Worm (Caenorhabditis elegans) whole organism, early embryonic: ENCODE measurements around the gene F14F8.14.

Source experiments
- B0310.2 ChIP-seq: sonication (generic microtip); optimal IDR thresholded peaks from 2 replicates; lab custom pipeline; 2016; ENCODE audit warnings: mild to moderate bottlenecking, missing genetic modification characterization, missing compliant biosample characterization
- F13C5.2 ChIP-seq: sonication (generic microtip); optimal IDR thresholded peaks from 2 replicates; lab custom pipeline; 2017; ENCODE audit warnings: mild to moderate bottlenecking, missing genetic modification characterization, inconsistent platforms, missing compliant biosample characterization
- aly-1 ChIP-seq: sonication (generic microtip); optimal IDR thresholded peaks from 2 replicates; lab custom pipeline; 2016; ENCODE audit warnings: missing genetic modification characterization, missing compliant biosample characterization
- ama-1 ChIP-seq: fragments of 150-350 bp; optimal IDR thresholded peaks from 2 replicates; lab custom pipeline; 2014
- ceh-13 ChIP-seq: fragments of 200-800 bp; sonication (Bioruptor generic); optimal IDR thresholded peaks from 2 replicates; lab custom pipeline; 2018; ENCODE audit warnings: mild to moderate bottlenecking, missing genetic modification characterization, missing compliant biosample characterization
- ceh-36 ChIP-seq: sonication (generic microtip); optimal IDR thresholded peaks from 2 replicates; lab custom pipeline; 2016; ENCODE audit warnings: missing genetic modification characterization, inconsistent platforms, missing compliant biosample characterization
- ets-7 ChIP-seq: sonication (generic microtip); optimal IDR thresholded peaks from 2 replicates; lab custom pipeline; 2016; ENCODE audit warnings: missing genotype, missing genetic modification characterization, missing compliant biosample characterization
- flt-1 ChIP-seq: fragments of 200-800 bp; sonication (Bioruptor generic); IDR thresholded peaks from 2 replicates; pipeline ENCODE4 v1.3.6; 2022; ENCODE audit warnings: missing genetic modification characterization, missing compliant biosample characterization
- hmbx-1 ChIP-seq: sonication (generic microtip); optimal IDR thresholded peaks from 2 replicates; lab custom pipeline; 2016; ENCODE audit warnings: mild to moderate bottlenecking, missing genetic modification characterization, missing compliant biosample characterization
- hmg-4 ChIP-seq: fragments of 200-800 bp; sonication (Bioruptor generic); optimal IDR thresholded peaks from 2 replicates; lab custom pipeline; 2018; ENCODE audit warnings: mild to moderate bottlenecking, missing genetic modification characterization, missing compliant biosample characterization
- hnd-1 ChIP-seq: sonication (generic microtip); optimal IDR thresholded peaks from 2 replicates; lab custom pipeline; 2016; ENCODE audit warnings: missing genetic modification characterization, missing compliant biosample characterization
- pes-1 ChIP-seq: fragments of 200-800 bp; sonication (Bioruptor generic); IDR thresholded peaks from 2 replicates; pipeline ENCODE4 v1.3.6; 2022; ENCODE audit warnings: missing genetic modification reagents, missing genetic modification characterization, missing compliant biosample characterization
- scrt-1 ChIP-seq: fragments of 200-800 bp; sonication (Bioruptor generic); IDR thresholded peaks from 2 replicates; pipeline ENCODE4 v1.3.6; 2022; ENCODE audit warnings: missing genetic modification characterization, missing compliant biosample characterization
- sea-1 ChIP-seq: fragments of 200-800 bp; sonication (Bioruptor generic); conservative IDR thresholded peaks from 2 replicates; pipeline ENCODE4 v1.3.6; 2022; ENCODE audit warnings: missing genetic modification characterization, missing compliant biosample characterization
- tbx-11 ChIP-seq: fragments of 200-800 bp; sonication (Bioruptor generic); IDR thresholded peaks from 2 replicates; pipeline ENCODE4 v1.3.6; 2022; ENCODE audit warnings: missing genetic modification characterization, missing compliant biosample characterization
- tbx-37 ChIP-seq: fragments of 200-800 bp; sonication (Bioruptor generic); conservative IDR thresholded peaks from 2 replicates; pipeline ENCODE4 v1.3.6; 2022; ENCODE audit warnings: missing genetic modification reagents, missing genetic modification characterization, missing compliant biosample characterization
- tra-4 ChIP-seq: sonication (generic microtip); optimal IDR thresholded peaks from 2 replicates; lab custom pipeline; 2017; ENCODE audit warnings: missing genetic modification characterization, missing compliant biosample characterization

F14F8.14 gene

DNA sequence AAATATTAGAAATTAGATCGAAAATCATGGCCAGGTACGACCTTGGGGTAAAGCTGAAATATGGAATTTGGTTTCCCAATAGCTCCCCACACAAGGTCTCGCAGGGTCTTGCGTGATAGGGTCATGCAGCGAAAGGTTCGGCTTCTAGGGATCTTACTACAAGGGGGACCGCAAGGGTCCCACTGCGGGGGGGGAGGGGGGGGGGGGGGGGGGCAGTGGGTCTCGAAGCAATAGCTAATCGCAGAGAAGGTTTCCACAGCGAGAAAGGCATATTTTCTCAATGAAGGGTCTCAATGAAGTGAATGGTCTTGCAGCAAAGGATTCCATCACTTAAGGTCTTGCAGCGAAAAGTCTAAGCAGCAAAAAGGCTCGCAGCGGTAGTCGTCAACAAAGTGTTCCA, 26.4 kb upstream of the F14F8.14 start:
- TF ChIP-seq ama-1 (no peak), tbx-37 (no peak), ets-7 (tag; lab: Kevin White, UChicago) (no peak), F13C5.2 (no peak), tbx-11 (GFP tag; lab: Robert Waterston, UW) (no peak), aly-1 (tag; lab: Kevin White, UChicago) (no peak), hmg-4 (GFP tag; lab: Kevin White, UChicago) (no peak)

DNA sequence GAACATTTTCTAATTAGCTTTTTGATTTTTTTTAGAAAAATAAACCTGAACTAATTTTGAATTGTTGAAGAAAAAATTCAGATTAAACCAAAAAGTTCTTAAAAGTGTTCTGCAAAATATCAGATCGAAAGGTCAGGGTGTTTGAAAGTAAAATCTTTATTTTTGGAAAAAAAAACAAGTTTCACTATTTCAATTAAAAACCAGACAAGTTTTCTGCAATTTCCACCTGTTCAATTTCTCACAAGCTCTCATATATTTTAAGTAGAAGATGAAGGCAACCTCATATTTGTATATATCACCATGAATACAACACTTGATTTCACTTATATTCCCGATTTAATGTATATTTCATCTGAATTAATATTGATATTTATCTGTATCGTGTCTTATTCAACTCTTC, 20.7 kb upstream of the F14F8.14 start, which contains the start of gene srz-102:
Gene srz-102, plus strand, starts transcription at position 301 of the 400 bp plus-strand sequence.
- TF ChIP-seq tbx-37 (no peak), hmbx-1 (tag; lab: Kevin White, UChicago) (no peak), tbx-11 (GFP tag; lab: Robert Waterston, UW) (no peak), flt-1 (GFP tag; lab: Robert Waterston, UW) (no peak), aly-1 (tag; lab: Kevin White, UChicago) (no peak), ama-1 (no peak), scrt-1 (GFP tag; lab: Robert Waterston, UW) (no peak), hnd-1 (no peak), pes-1 (no peak)

DNA sequence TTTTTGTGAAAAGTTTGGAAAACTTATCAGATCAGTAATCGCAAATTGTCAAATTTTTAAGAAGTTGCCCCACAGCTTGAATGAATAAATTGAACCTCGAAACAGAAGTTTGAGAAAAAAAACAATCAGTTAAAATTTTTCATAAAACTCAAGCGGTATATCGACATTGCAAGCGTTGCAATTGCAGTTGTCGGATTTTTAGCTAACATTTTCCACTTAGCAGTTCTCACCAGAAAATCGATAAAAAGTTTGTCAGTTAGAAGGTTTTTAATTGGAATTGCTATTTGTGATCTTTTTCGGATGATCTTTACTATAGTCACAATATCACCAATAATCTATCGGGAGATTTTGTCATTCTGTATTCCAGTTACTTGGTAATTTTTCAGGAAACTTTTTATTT, 19.2 kb upstream of the F14F8.14 start, which contains the start of gene srw-43:
Gene srw-43, plus strand, starts transcription at position 301 of the 400 bp plus-strand sequence.
- TF ChIP-seq ceh-36 (tag; lab: Kevin White, UChicago) (no peak), tbx-11 (GFP tag; lab: Robert Waterston, UW) (no peak), hnd-1 (no peak), hmbx-1 (tag; lab: Kevin White, UChicago) (no peak), ama-1 (no peak), sea-1 (no peak), ceh-13 (no peak), aly-1 (tag; lab: Kevin White, UChicago) (no peak), B0310.2 (tag; lab: Kevin White, UChicago) (no peak), tbx-37 (no peak), scrt-1 (GFP tag; lab: Robert Waterston, UW) (no peak), ets-7 (tag; lab: Kevin White, UChicago) (no peak), F13C5.2 (no peak), hmg-4 (GFP tag; lab: Kevin White, UChicago) (no peak), pes-1 (no peak), flt-1 (GFP tag; lab: Robert Waterston, UW) (no peak), tra-4 (tag; lab: Kevin White, UChicago) (no peak)

DNA sequence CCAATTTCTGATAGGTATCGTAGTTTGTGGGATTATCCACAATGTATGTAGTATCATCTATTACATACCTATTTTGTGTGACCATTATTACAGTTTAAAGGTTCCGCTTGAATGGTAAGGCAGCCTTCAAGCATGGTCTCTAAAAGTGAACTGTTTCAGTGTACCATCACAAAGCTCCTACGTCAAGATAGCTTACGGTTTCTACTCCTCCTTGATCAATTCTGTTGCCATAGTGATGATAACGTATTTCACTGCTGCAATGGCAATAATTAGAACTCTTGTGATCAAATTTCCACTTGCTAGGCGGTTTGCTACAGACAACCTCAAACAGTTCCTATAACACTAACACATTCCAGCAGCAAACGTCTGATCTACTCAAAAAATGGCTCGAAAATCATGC, 16.8 kb upstream of the F14F8.14 start:
- TF ChIP-seq ceh-36 (tag; lab: Kevin White, UChicago) (no peak), ama-1 (no peak), sea-1 (no peak), hmbx-1 (tag; lab: Kevin White, UChicago) (no peak), pes-1 (no peak), ceh-13 (no peak), flt-1 (GFP tag; lab: Robert Waterston, UW) (no peak), B0310.2 (tag; lab: Kevin White, UChicago) (no peak), hnd-1 (no peak), tbx-37 (no peak), scrt-1 (GFP tag; lab: Robert Waterston, UW) (no peak), tbx-11 (GFP tag; lab: Robert Waterston, UW) (no peak), tra-4 (tag; lab: Kevin White, UChicago) (no peak), aly-1 (tag; lab: Kevin White, UChicago) (no peak), ets-7 (tag; lab: Kevin White, UChicago) (no peak), F13C5.2 (no peak), hmg-4 (GFP tag; lab: Kevin White, UChicago) (no peak)

DNA sequence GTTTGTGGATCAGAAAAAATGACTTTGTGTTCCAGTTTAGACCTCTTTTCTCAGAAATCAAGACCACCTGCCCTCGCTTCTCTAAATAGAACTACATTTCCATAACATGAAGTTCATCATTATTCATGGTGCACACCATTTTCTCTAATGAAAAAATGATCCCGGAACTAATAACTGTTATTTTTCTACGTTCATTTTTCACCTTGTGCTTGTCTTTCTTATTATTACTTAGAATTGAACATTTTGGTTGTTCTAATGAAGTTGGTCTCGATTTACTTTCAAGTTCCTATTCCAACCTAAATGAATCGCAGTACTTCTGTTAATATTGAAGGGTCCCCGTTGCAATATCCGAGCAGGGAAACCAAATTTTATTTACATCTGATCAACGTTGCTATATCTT, 16.3 kb upstream of the F14F8.14 start, which contains the start of gene srw-36:
Gene srw-36, plus strand, starts transcription at position 301 of the 400 bp plus-strand sequence.
- TF ChIP-seq ets-7 (tag; lab: Kevin White, UChicago) (no peak), hmbx-1 (tag; lab: Kevin White, UChicago) (no peak), scrt-1 (GFP tag; lab: Robert Waterston, UW) (no peak), ceh-36 (tag; lab: Kevin White, UChicago) (no peak), B0310.2 (tag; lab: Kevin White, UChicago) (no peak), hnd-1 (no peak), F13C5.2 (no peak), flt-1 (GFP tag; lab: Robert Waterston, UW) (no peak), aly-1 (tag; lab: Kevin White, UChicago) (no peak), tbx-11 (GFP tag; lab: Robert Waterston, UW) (no peak), ceh-13 (no peak), hmg-4 (GFP tag; lab: Kevin White, UChicago) (no peak), ama-1 (no peak), sea-1 (no peak)

DNA sequence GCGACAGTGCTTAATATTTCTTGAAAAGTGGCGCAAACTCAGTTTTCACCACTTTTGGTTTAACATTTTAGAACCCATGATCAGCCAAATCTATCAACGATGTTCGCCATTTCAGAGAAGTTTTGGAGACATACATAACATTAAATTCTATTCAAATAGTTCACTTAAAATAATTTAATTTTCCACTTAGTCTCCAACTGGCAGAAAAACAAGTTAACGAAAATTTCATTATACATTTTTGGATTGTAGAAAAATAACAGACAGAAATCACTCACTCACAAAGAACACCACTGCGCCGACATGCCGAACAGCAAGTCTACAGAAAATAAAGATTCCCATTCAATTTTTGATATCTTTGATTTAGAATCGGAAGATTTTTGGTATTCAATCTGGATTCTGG, 13.4 kb upstream of the F14F8.14 start, which contains the start of gene srw-44:
Gene srw-44, plus strand, starts transcription at position 301 of the 400 bp plus-strand sequence.
- no peak for TF ChIP-seq pes-1
- TF ChIP-seq ets-7 (tag; lab: Kevin White, UChicago), result no peak
- no peak for TF ChIP-seq ceh-13
- no peak for TF ChIP-seq hnd-1
- no peak for TF ChIP-seq tbx-11 (GFP tag; lab: Robert Waterston, UW)
- TF ChIP-seq tbx-37, result no peak
- TF ChIP-seq hmg-4 (GFP tag; lab: Kevin White, UChicago), result no peak
- TF ChIP-seq B0310.2 (tag; lab: Kevin White, UChicago), result no peak
- no peak for TF ChIP-seq tra-4 (tag; lab: Kevin White, UChicago)
- TF ChIP-seq scrt-1 (GFP tag; lab: Robert Waterston, UW), result no peak
- no peak for TF ChIP-seq ceh-36 (tag; lab: Kevin White, UChicago)
- TF ChIP-seq flt-1 (GFP tag; lab: Robert Waterston, UW), result no peak
- no peak for TF ChIP-seq F13C5.2
- TF ChIP-seq hmbx-1 (tag; lab: Kevin White, UChicago), result no peak
- TF ChIP-seq sea-1, result no peak
- TF ChIP-seq ama-1, result no peak
- no peak for TF ChIP-seq aly-1 (tag; lab: Kevin White, UChicago)

DNA sequence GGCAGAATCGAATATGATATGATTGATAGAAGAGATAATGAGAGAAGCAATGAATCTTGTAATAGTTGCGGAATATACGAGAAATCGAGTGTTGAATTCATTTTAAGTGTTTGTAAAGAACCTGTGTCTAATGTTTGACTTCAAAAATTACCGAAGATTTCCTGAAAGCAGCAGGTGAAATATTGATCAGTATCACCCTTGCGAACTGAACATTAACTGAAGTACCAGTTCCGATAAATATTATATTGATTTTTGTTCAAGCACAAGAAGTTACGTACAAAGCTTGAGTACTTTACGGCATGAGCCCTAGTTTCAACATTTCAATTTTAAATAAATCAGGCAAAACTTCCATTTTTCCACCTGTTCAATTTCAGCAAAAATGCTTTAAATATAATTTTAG, 12.7 kb upstream of the F14F8.14 start, which contains the start of gene srz-103:
Gene srz-103, minus strand, starts transcription at position 101 of the 400 bp plus-strand sequence.
- no peak for TF ChIP-seq B0310.2 (tag; lab: Kevin White, UChicago)
- TF ChIP-seq tra-4 (tag; lab: Kevin White, UChicago), result no peak
- no peak for TF ChIP-seq F13C5.2
- TF ChIP-seq hnd-1, result no peak
- TF ChIP-seq ceh-36 (tag; lab: Kevin White, UChicago), result no peak
